Fruit fly (Drosophila melanogaster) whole organism, embryonic: ENCODE results near the gene swa.

Experiments
- CG10565 ChIP-seq: fragments of 200-800 bp; sonication (Bioruptor generic); optimal IDR thresholded peaks from 3 replicates; lab custom pipeline; 2016; ENCODE audit warnings: missing biosample characterization, mild to moderate bottlenecking, missing genetic modification characterization
- CG10979 ChIP-seq: fragments of 200-800 bp; sonication (Bioruptor generic); optimal IDR thresholded peaks from 2 replicates; lab custom pipeline; 2018; ENCODE audit warnings: missing biosample characterization, mild to moderate bottlenecking, missing genetic modification characterization, moderate library complexity
- CG11504 ChIP-seq: fragments of 200-800 bp; sonication (Bioruptor generic); optimal IDR thresholded peaks from 3 replicates; lab custom pipeline; 2019; ENCODE audit warnings: missing biosample characterization, mild to moderate bottlenecking, missing genetic modification characterization, moderate library complexity
- CG13624 ChIP-seq: fragments of 200-800 bp; sonication (Bioruptor generic); optimal IDR thresholded peaks from 2 replicates; lab custom pipeline; 2016; ENCODE audit warnings: missing biosample characterization, missing genetic modification characterization
- CG14710 ChIP-seq: fragments of 200-800 bp; sonication (Bioruptor generic); optimal IDR thresholded peaks from 3 replicates; lab custom pipeline; 2019; ENCODE audit warnings: missing biosample characterization, mild to moderate bottlenecking, missing genetic modification characterization, moderate library complexity
- CG15073 ChIP-seq: fragments of 200-800 bp; sonication (Bioruptor generic); optimal IDR thresholded peaks from 2 replicates; lab custom pipeline; 2016; ENCODE audit warnings: missing biosample characterization, missing genetic modification characterization
- CG15479 ChIP-seq: fragments of 200-800 bp; sonication (Bioruptor generic); optimal IDR thresholded peaks from 3 replicates; lab custom pipeline; 2019; ENCODE audit warnings: missing biosample characterization, mild to moderate bottlenecking, missing genetic modification characterization, moderate library complexity
- CG2129 ChIP-seq: fragments of 200-800 bp; sonication (Bioruptor generic); IDR thresholded peaks from 2 replicates; pipeline ENCODE4 v1.3.6; 2022; ENCODE audit warnings: missing biosample characterization, missing genetic modification characterization; ENCODE audit not compliant: partially characterized antibody
- CG2199 ChIP-seq: fragments of 200-800 bp; sonication (Bioruptor generic); IDR thresholded peaks from 3 replicates; pipeline ENCODE4 v1.3.6; 2022; ENCODE audit warnings: missing biosample characterization, missing genetic modification characterization
- CG2712 ChIP-seq: fragments of 200-800 bp; optimal IDR thresholded peaks from 3 replicates; lab custom pipeline; 2019; ENCODE audit warnings: missing biosample characterization, mild to moderate bottlenecking, missing genetic modification characterization, moderate library complexity
- CG2875 ChIP-seq: fragments of 200-800 bp; sonication (Bioruptor generic); optimal IDR thresholded peaks from 2 replicates; lab custom pipeline; 2017; ENCODE audit warnings: missing biosample characterization, mild to moderate bottlenecking, missing genetic modification characterization, missing genetic modification reagents
- CG31224 ChIP-seq: fragments of 200-800 bp; sonication (Bioruptor generic); IDR thresholded peaks from 2 replicates; pipeline ENCODE4 v1.3.6; 2022; ENCODE audit warnings: missing biosample characterization, missing genetic modification characterization
- CG3847 ChIP-seq: fragments of 200-800 bp; sonication (Bioruptor generic); IDR thresholded peaks from 2 replicates; pipeline ENCODE4 v1.3.6; 2022; ENCODE audit warnings: missing biosample characterization, missing genetic modification characterization
- CG4360 ChIP-seq: fragments of 200-800 bp; sonication (Bioruptor generic); IDR thresholded peaks from 2 replicates; pipeline ENCODE4 v1.3.6; 2022; ENCODE audit warnings: missing biosample characterization, missing genetic modification characterization
- CG4404 ChIP-seq: fragments of 200-800 bp; sonication (Bioruptor generic); IDR thresholded peaks from 2 replicates; pipeline ENCODE4 v1.3.6; 2022; ENCODE audit warnings: missing biosample characterization, missing genetic modification characterization
- CG6654 ChIP-seq: fragments of 200-800 bp; sonication (Bioruptor generic); optimal IDR thresholded peaks from 2 replicates; lab custom pipeline; 2017; ENCODE audit warnings: missing biosample characterization, mild to moderate bottlenecking, missing genetic modification characterization
- CG6689 ChIP-seq: fragments of 200-800 bp; sonication (Bioruptor generic); IDR thresholded peaks from 2 replicates; pipeline ENCODE4 v1.3.6; 2022; ENCODE audit warnings: missing biosample characterization, missing genetic modification characterization
- CG6765 ChIP-seq: fragments of 200-800 bp; sonication (Bioruptor generic); optimal IDR thresholded peaks from 3 replicates; lab custom pipeline; 2017; ENCODE audit warnings: missing biosample characterization, mild to moderate bottlenecking, missing genetic modification characterization
- CG7963 ChIP-seq: fragments of 200-800 bp; sonication (Bioruptor generic); IDR thresholded peaks from 3 replicates; pipeline ENCODE4 v1.3.6; 2022; ENCODE audit warnings: missing biosample characterization, missing genetic modification characterization; ENCODE audit not compliant: partially characterized antibody
- CG8089 ChIP-seq: fragments of 200-800 bp; sonication (Bioruptor generic); optimal IDR thresholded peaks from 3 replicates; lab custom pipeline; 2016; ENCODE audit warnings: missing biosample characterization, missing genetic modification characterization
- CG8388 ChIP-seq: fragments of 200-800 bp; sonication (Bioruptor generic); optimal IDR thresholded peaks from 2 replicates; lab custom pipeline; 2019; ENCODE audit warnings: missing biosample characterization, mild to moderate bottlenecking, missing genetic modification characterization, moderate library complexity
- Dll ChIP-seq: fragments of 200-800 bp; sonication (Bioruptor generic); IDR thresholded peaks from 4 replicates; pipeline ENCODE4 v1.3.6; 2022; ENCODE audit warnings: missing biosample characterization, missing genetic modification characterization; ENCODE audit not compliant: partially characterized antibody
- Doc3 ChIP-seq: fragments of 200-800 bp; sonication (Bioruptor generic); IDR thresholded peaks from 3 replicates; pipeline ENCODE4 v1.3.6; 2022; ENCODE audit warnings: missing biosample characterization, missing genetic modification characterization; ENCODE audit not compliant: partially characterized antibody
- Dp ChIP-seq: fragments of 200-800 bp; sonication (Bioruptor generic); optimal IDR thresholded peaks from 2 replicates; lab custom pipeline; 2018; ENCODE audit warnings: missing biosample characterization, mild to moderate bottlenecking, missing genetic modification characterization, moderate library complexity
- Elba2 ChIP-seq: fragments of 200-800 bp; sonication (Bioruptor generic); optimal IDR thresholded peaks from 3 replicates; lab custom pipeline; 2016; ENCODE audit warnings: missing biosample characterization, missing genetic modification characterization
- Ets65A ChIP-seq: fragments of 200-800 bp; sonication (Bioruptor generic); peaks from one replicate; lab custom pipeline; 2016; ENCODE audit warnings: missing biosample characterization, missing genetic modification characterization
- H2.0 ChIP-seq: fragments of 200-800 bp; sonication (Bioruptor generic); IDR thresholded peaks from 2 replicates; pipeline ENCODE4 v1.3.6; 2022; ENCODE audit warnings: missing biosample characterization, missing genetic modification characterization
- Jarid2 ChIP-seq: fragments of 200-800 bp; sonication (Bioruptor generic); optimal IDR thresholded peaks from 3 replicates; lab custom pipeline; 2017; ENCODE audit warnings: mild to moderate bottlenecking, missing biosample characterization, missing genetic modification reagents, missing genetic modification characterization
- Meics ChIP-seq: fragments of 200-800 bp; sonication (Bioruptor generic); optimal IDR thresholded peaks from 2 replicates; lab custom pipeline; 2017; ENCODE audit warnings: missing biosample characterization, mild to moderate bottlenecking, missing genetic modification characterization
- Ravus ChIP-seq: fragments of 200-800 bp; sonication (Bioruptor generic); IDR thresholded peaks from 2 replicates; pipeline ENCODE4 v1.3.6; 2022; ENCODE audit warnings: missing biosample characterization, missing genetic modification characterization
- Sox102F ChIP-seq: fragments of 200-800 bp; sonication (Bioruptor generic); optimal IDR thresholded peaks from 2 replicates; lab custom pipeline; 2018; ENCODE audit warnings: missing biosample characterization, mild to moderate bottlenecking, missing genetic modification characterization, moderate library complexity
- Tbp ChIP-seq: fragments of >200 bp; optimal IDR thresholded peaks from 2 replicates; lab custom pipeline; 2018; ENCODE audit warnings: missing biosample characterization, missing genetic modification characterization
- chif ChIP-seq, 2 experiments: fragments of 200-800 bp; sonication (Bioruptor generic); optimal IDR thresholded peaks; 3 replicates each; lab custom pipeline; 2016; ENCODE audit warnings: missing biosample characterization in 2 of 2, missing genetic modification characterization in 2 of 2
- chinmo ChIP-seq: fragments of 200-800 bp; sonication (Bioruptor generic); IDR thresholded peaks from 4 replicates; pipeline ENCODE4 v1.3.6; 2022; ENCODE audit warnings: missing biosample characterization, missing genetic modification characterization; ENCODE audit not compliant: partially characterized antibody
- corto ChIP-seq: fragments of 200-800 bp; sonication (Bioruptor generic); optimal IDR thresholded peaks from 2 replicates; lab custom pipeline; 2016; ENCODE audit warnings: missing biosample characterization, mild to moderate bottlenecking, missing genetic modification characterization, moderate library complexity
- disco-r ChIP-seq: fragments of 200-800 bp; sonication (Bioruptor generic); optimal IDR thresholded peaks from 2 replicates; lab custom pipeline; 2016; ENCODE audit warnings: missing biosample characterization, missing genetic modification characterization
- dysf ChIP-seq: fragments of 200-800 bp; sonication (Bioruptor generic); IDR thresholded peaks from 3 replicates; pipeline ENCODE4 v1.3.6; 2022; ENCODE audit warnings: missing biosample characterization, missing genetic modification characterization
- ems ChIP-seq: fragments of 200-800 bp; sonication (Bioruptor generic); optimal IDR thresholded peaks from 3 replicates; lab custom pipeline; 2016; ENCODE audit warnings: missing biosample characterization, missing genetic modification characterization
- ewg ChIP-seq: fragments of 200-800 bp; sonication (Bioruptor generic); optimal IDR thresholded peaks from 3 replicates; lab custom pipeline; 2017; ENCODE audit warnings: mild to moderate bottlenecking, missing biosample characterization, missing genetic modification reagents, missing genetic modification characterization
- hb ChIP-seq: fragments of 200-800 bp; sonication (Bioruptor generic); IDR thresholded peaks from 3 replicates; pipeline ENCODE4 v1.3.6; 2022; ENCODE audit warnings: missing biosample characterization, missing genetic modification characterization; ENCODE audit not compliant: partially characterized antibody
- inv ChIP-seq: fragments of 200-800 bp; sonication (Bioruptor generic); IDR thresholded peaks from 2 replicates; pipeline ENCODE4 v1.3.6; 2022; ENCODE audit warnings: missing biosample characterization, missing genetic modification characterization; ENCODE audit not compliant: partially characterized antibody
- jigr1 ChIP-seq: fragments of 200-800 bp; sonication (Bioruptor generic); IDR thresholded peaks from 3 replicates; pipeline ENCODE4 v1.3.6; 2022; ENCODE audit warnings: missing biosample characterization, missing genetic modification characterization
- nmo ChIP-seq: fragments of 200-800 bp; sonication (Bioruptor generic); optimal IDR thresholded peaks from 2 replicates; lab custom pipeline; 2018; ENCODE audit warnings: missing biosample characterization, mild to moderate bottlenecking, missing genetic modification characterization, moderate library complexity
- pan ChIP-seq, 4 experiments: fragments of >200 bp in 3 of 4; fragments of 200-800 bp in 1 of 4; sonication (Bioruptor generic) in 1 of 4; optimal IDR thresholded peaks in 3 of 4; IDR thresholded peaks in 1 of 4; 2 replicates each; pipeline versions ENCODE4 v1.3.6 to Lab custom; 2017 to 2022; ENCODE audit warnings: missing biosample characterization in 2 of 4, missing genetic modification characterization in 2 of 4, mixed read lengths in 1 of 4
- sqz ChIP-seq: fragments of 200-800 bp; sonication (Bioruptor generic); optimal IDR thresholded peaks from 3 replicates; lab custom pipeline; 2018; ENCODE audit warnings: missing biosample characterization, mild to moderate bottlenecking, missing genetic modification characterization
- unc-4 ChIP-seq: fragments of 200-800 bp; sonication (Bioruptor generic); IDR thresholded peaks from 2 replicates; pipeline ENCODE4 v1.3.6; 2022; ENCODE audit warnings: missing biosample characterization, missing genetic modification characterization; ENCODE audit not compliant: partially characterized antibody
- yki ChIP-seq: fragments of >200 bp; optimal IDR thresholded peaks from 3 replicates; lab custom pipeline; 2018

swa gene

DNA sequence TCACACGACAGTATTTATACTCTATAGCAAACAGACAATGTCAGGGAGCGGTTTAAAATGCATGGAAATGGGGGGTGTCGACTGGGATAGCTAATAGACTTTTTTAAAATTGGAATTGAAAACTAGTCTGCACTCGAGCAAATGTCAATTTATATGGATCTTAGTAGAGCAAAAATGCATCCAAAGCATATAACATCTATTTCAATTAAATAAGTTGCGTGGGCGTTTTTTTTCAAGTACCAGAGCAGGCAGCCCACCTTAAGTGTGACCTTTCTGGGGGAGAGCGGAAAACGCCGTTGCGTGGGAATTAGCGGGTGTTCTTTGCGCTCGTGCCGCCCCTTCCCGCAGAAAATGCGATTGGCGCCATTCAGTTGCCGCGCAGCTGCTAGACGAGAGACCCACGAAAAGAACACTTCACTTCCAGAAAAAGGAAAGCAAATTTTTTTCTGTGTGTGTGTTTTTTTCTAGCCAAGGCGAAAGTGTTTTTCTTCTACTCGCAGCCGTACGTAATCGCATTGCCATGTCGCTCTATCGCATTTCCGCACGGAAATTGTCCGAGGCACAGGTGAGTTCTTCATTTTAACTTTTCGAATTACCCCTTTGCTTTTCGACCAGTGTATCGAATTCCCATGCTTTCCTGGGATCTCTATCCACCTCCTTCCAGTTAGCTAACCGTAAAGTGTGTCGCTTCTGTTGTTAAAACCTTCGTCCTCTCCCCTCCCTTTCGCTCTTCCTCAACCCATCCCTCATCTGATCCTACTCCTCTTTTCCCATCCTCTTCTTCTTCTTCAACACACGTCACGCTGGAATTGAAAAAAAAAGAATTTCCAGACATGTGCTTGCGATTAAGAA is 13.4 kb downstream of the swa start (continued):
- TF ChIP-seq hb (GFP tag; lab: Robert Waterston, UW): no peak
- no peak for TF ChIP-seq inv (GFP tag; lab: Robert Waterston, UW)
- TF ChIP-seq CG10979 (tag; lab: Kevin White, UChicago): no peak
- no peak for TF ChIP-seq CG31224
- no peak for TF ChIP-seq CG2875 (GFP tag; lab: Kevin White, UChicago)
- peak; percentile 77 for TF ChIP-seq Jarid2 (GFP tag; lab: Kevin White, UChicago)
- peak; percentile 20 for TF ChIP-seq CG15479 (GFP tag; lab: Kevin White, UChicago)
- 0 out of 3 replicates have a peak, but pooled peaks have one; percentile 20 for TF ChIP-seq dysf (GFP tag; lab: Robert Waterston, UW)
- TF ChIP-seq Tbp: no peak
- TF ChIP-seq CG2129: no peak
- no peak for TF ChIP-seq Elba2 (GFP tag; lab: Kevin White, UChicago)
- no peak for TF ChIP-seq pan (optimal IDR thresholded peaks at IDR 0.05; lab: Kevin White, UChicago)
- peak in 1 of 2 experiments; percentile 27 for TF ChIP-seq pan (GFP tag; optimal IDR thresholded peaks at IDR 0.05 in 1 of 2, IDR thresholded peaks at IDR 0.05 in 1 of 2)
- no peak for TF ChIP-seq CG2199 (GFP tag; lab: Robert Waterston, UW)
- peak; percentile 49 for TF ChIP-seq nmo
- no peak for TF ChIP-seq H2.0 (GFP tag; lab: Robert Waterston, UW)
- TF ChIP-seq sqz (GFP tag; lab: Kevin White, UChicago): peak; percentile 62
- TF ChIP-seq CG10565 (GFP tag; lab: Kevin White, UChicago): no peak
- no peak for TF ChIP-seq CG8089
- no peak for TF ChIP-seq disco-r (GFP tag; lab: Kevin White, UChicago)
- peak; percentile 78 for TF ChIP-seq Ets65A (GFP tag; lab: Kevin White, UChicago)
- no peak for TF ChIP-seq jigr1 (GFP tag; lab: Robert Waterston, UW)
- no peak for TF ChIP-seq chif (GFP tag; optimal IDR thresholded peaks at IDR 0.05; lab: Kevin White, UChicago)
- peak; percentile 64 for TF ChIP-seq CG14710 (tag; lab: Kevin White, UChicago)
- no peak for TF ChIP-seq Sox102F
- TF ChIP-seq CG4360 (GFP tag; lab: Robert Waterston, UW): no peak; the same call in 1 of the 2 replicates
- no peak for TF ChIP-seq CG6654 (GFP tag; lab: Kevin White, UChicago)
- TF ChIP-seq CG7963: no peak
- TF ChIP-seq yki (lab: Kevin White, UChicago): no peak
- 0 out of 2 replicates have a peak, but pooled peaks have one; percentile 18 for TF ChIP-seq CG6689 (GFP tag; lab: Robert Waterston, UW)
- peak; percentile 44 for TF ChIP-seq Meics (GFP tag; lab: Kevin White, UChicago)
- TF ChIP-seq Doc3 (GFP tag; lab: Robert Waterston, UW): no peak
- peak; percentile 57 for TF ChIP-seq ewg (GFP tag; lab: Kevin White, UChicago)
- TF ChIP-seq chinmo (GFP tag; lab: Robert Waterston, UW): 0 out of 4 replicates have a peak, but pooled peaks have one; percentile 65
- TF ChIP-seq CG15073 (GFP tag; lab: Kevin White, UChicago): no peak
- TF ChIP-seq CG13624 (GFP tag; lab: Kevin White, UChicago): peak; percentile 13
- TF ChIP-seq Ravus (GFP tag; lab: Robert Waterston, UW): no peak
- peak; percentile 83 for TF ChIP-seq Dp (GFP tag; lab: Kevin White, UChicago)
- TF ChIP-seq CG6765 (GFP tag; lab: Kevin White, UChicago): peak; percentile 15
- TF ChIP-seq CG4404 (GFP tag; lab: Robert Waterston, UW): no peak
- TF ChIP-seq CG11504 (tag; lab: Kevin White, UChicago): peak; percentile 19
- no peak for TF ChIP-seq CG2712 (tag; lab: Kevin White, UChicago)
- TF ChIP-seq CG8388 (GFP tag; lab: Kevin White, UChicago): no peak
- TF ChIP-seq CG3847 (GFP tag; lab: Robert Waterston, UW): peak; percentile 84
- TF ChIP-seq ems (GFP tag; lab: Kevin White, UChicago): no peak
- TF ChIP-seq unc-4 (GFP tag; lab: Robert Waterston, UW): peak; percentile 40; the same call in 1 of the 2 replicates
- TF ChIP-seq corto: no peak
- no peak for TF ChIP-seq Dll
